Worm (Caenorhabditis elegans) whole organism, L2 larva: ENCODE results near the gene T05E12.3.

ENCODE experiments used
- C34F6.9 ChIP-seq: fragments of 150-350 bp; optimal IDR thresholded peaks from 2 replicates; lab custom pipeline; 2014; ENCODE audit warnings: missing biosample characterization, missing genetic modification characterization
- F13H6.1 ChIP-seq: sonication (generic microtip); optimal IDR thresholded peaks from 2 replicates; lab custom pipeline; 2016; ENCODE audit warnings: missing genetic modification characterization, missing compliant biosample characterization
- Y55F3AM.14 ChIP-seq: fragments of 200-800 bp; sonication (Bioruptor generic); optimal IDR thresholded peaks from 2 replicates; lab custom pipeline; 2018; ENCODE audit warnings: mild to moderate bottlenecking, missing genetic modification characterization, missing compliant biosample characterization
- ZK546.5 ChIP-seq: sonication (generic microtip); optimal IDR thresholded peaks from 2 replicates; lab custom pipeline; 2017; ENCODE audit warnings: missing biosample characterization, missing genetic modification characterization
- blmp-1 ChIP-seq: sonication (generic microtip); optimal IDR thresholded peaks from 2 replicates; lab custom pipeline; 2017; ENCODE audit warnings: missing genetic modification characterization, mild to moderate bottlenecking, missing compliant biosample characterization, antibody characterized with exemption, moderate library complexity; ENCODE audit not compliant: insufficient read depth
- ceh-16 ChIP-seq: fragments of 150-350 bp; optimal IDR thresholded peaks from 2 replicates; lab custom pipeline; 2014; ENCODE audit warnings: missing biosample characterization, missing genetic modification characterization
- ceh-82 ChIP-seq: fragments of 150-350 bp; optimal IDR thresholded peaks from 2 replicates; lab custom pipeline; 2014; ENCODE audit warnings: missing biosample characterization, missing genetic modification characterization
- crh-2 ChIP-seq: sonication (generic microtip); optimal IDR thresholded peaks from 2 replicates; lab custom pipeline; 2017; ENCODE audit warnings: missing biosample characterization, missing genetic modification characterization
- dmd-4 ChIP-seq: sonication (generic microtip); optimal IDR thresholded peaks from 2 replicates; lab custom pipeline; 2017; ENCODE audit warnings: missing biosample characterization, missing genetic modification characterization
- egl-27 ChIP-seq: sonication (generic microtip); optimal IDR thresholded peaks from 3 replicates; lab custom pipeline; 2017; ENCODE audit warnings: missing biosample characterization, missing genetic modification reagents, missing genetic modification characterization
- elt-1 ChIP-seq: fragments of 150-350 bp; optimal IDR thresholded peaks from 2 replicates; lab custom pipeline; 2014; ENCODE audit warnings: missing biosample characterization, missing genetic modification characterization
- elt-3 ChIP-seq: sonication (generic microtip); optimal IDR thresholded peaks from 2 replicates; lab custom pipeline; 2017; ENCODE audit warnings: missing biosample characterization, missing genetic modification characterization
- fos-1 ChIP-seq: fragments of 150-350 bp; optimal IDR thresholded peaks from 2 replicates; lab custom pipeline; 2014; ENCODE audit warnings: missing biosample characterization, missing genetic modification characterization
- lsy-2 ChIP-seq, 2 experiments: fragments of 150-350 bp in 1 of 2; sonication (generic microtip) in 1 of 2; optimal IDR thresholded peaks; 2 replicates each; lab custom pipeline; 2014 to 2017; ENCODE audit warnings: missing biosample characterization in 2 of 2, missing genetic modification characterization in 2 of 2
- mab-5 ChIP-seq: fragments of 150-350 bp; optimal IDR thresholded peaks from 2 replicates; lab custom pipeline; 2014; ENCODE audit warnings: missing biosample characterization, missing genetic modification characterization
- mbf-1 ChIP-seq: sonication (generic microtip); optimal IDR thresholded peaks from 2 replicates; lab custom pipeline; 2017; ENCODE audit warnings: missing biosample characterization, missing genetic modification characterization
- mdl-1 ChIP-seq, 2 experiments: fragments of 150-350 bp in 1 of 2; sonication (generic microtip) in 1 of 2; optimal IDR thresholded peaks; 2 replicates each; lab custom pipeline; 2017; ENCODE audit warnings: missing biosample characterization in 2 of 2, missing genetic modification characterization in 2 of 2
- nhr-10 ChIP-seq: sonication (generic microtip); optimal IDR thresholded peaks from 2 replicates; lab custom pipeline; 2017; ENCODE audit warnings: missing biosample characterization, missing genetic modification characterization
- nhr-11 ChIP-seq: fragments of 150-350 bp; optimal IDR thresholded peaks from 2 replicates; lab custom pipeline; 2014; ENCODE audit warnings: missing biosample characterization, missing genetic modification characterization
- nhr-129 ChIP-seq: fragments of 150-350 bp; optimal IDR thresholded peaks from 2 replicates; lab custom pipeline; 2014; ENCODE audit warnings: missing biosample characterization, missing genetic modification characterization
- nhr-23 ChIP-seq: fragments of 150-350 bp; optimal IDR thresholded peaks from 2 replicates; lab custom pipeline; 2014; ENCODE audit warnings: missing biosample characterization, missing genetic modification reagents, missing genetic modification characterization
- nhr-25 ChIP-seq: fragments of 150-350 bp; sonication (generic microtip); optimal IDR thresholded peaks from 3 replicates; lab custom pipeline; 2014; ENCODE audit warnings: missing biosample characterization, missing genetic modification characterization
- nhr-77 ChIP-seq: fragments of 150-350 bp; optimal IDR thresholded peaks from 2 replicates; lab custom pipeline; 2014; ENCODE audit warnings: missing biosample characterization, missing genetic modification characterization
- peb-1 ChIP-seq: fragments of 150-350 bp; optimal IDR thresholded peaks from 2 replicates; lab custom pipeline; 2014; ENCODE audit warnings: missing biosample characterization, missing genetic modification characterization
- sem-4 ChIP-seq: fragments of 150-350 bp; optimal IDR thresholded peaks from 2 replicates; lab custom pipeline; 2014; ENCODE audit warnings: missing biosample characterization, missing genetic modification reagents, missing genetic modification characterization
- sma-9 ChIP-seq, 2 experiments: fragments of 150-350 bp in 1 of 2; sonication (generic microtip) in 1 of 2; optimal IDR thresholded peaks; 2 replicates each; lab custom pipeline; 2014 to 2016; ENCODE audit warnings: missing genetic modification characterization in 2 of 2, mild to moderate bottlenecking in 1 of 2, missing biosample characterization in 1 of 2, missing compliant biosample characterization in 1 of 2, missing genetic modification reagents in 1 of 2, moderate library complexity in 1 of 2
- snpc-4 ChIP-seq: fragments of 150-350 bp; optimal IDR thresholded peaks from 2 replicates; lab custom pipeline; 2014; ENCODE audit warnings: missing biosample characterization, missing genetic modification characterization
- unc-39 ChIP-seq: fragments of 150-350 bp; optimal IDR thresholded peaks from 2 replicates; lab custom pipeline; 2014; ENCODE audit warnings: missing biosample characterization, missing genetic modification characterization
- unc-55 ChIP-seq: fragments of 150-350 bp; sonication (generic microtip); optimal IDR thresholded peaks from 3 replicates; lab custom pipeline; 2014; ENCODE audit warnings: missing biosample characterization, missing genetic modification reagents, missing genetic modification characterization
- unc-62 ChIP-seq: fragments of 150-350 bp; optimal IDR thresholded peaks from 2 replicates; lab custom pipeline; 2014; ENCODE audit warnings: missing biosample characterization, missing genetic modification reagents, missing genetic modification characterization
- zag-1 ChIP-seq: fragments of 150-350 bp; optimal IDR thresholded peaks from 2 replicates; lab custom pipeline; 2014; ENCODE audit warnings: missing biosample characterization, missing genetic modification characterization
- ztf-4 ChIP-seq: fragments of 150-350 bp; optimal IDR thresholded peaks from 2 replicates; lab custom pipeline; 2014; ENCODE audit warnings: missing biosample characterization, missing genetic modification characterization

Gene T05E12.3

ce11 chrV:17077889-17078288, at the start of gene T05E12.3:
TSS of gene T05E12.3 (minus strand) at chrV:17077989.
- TF ChIP-seq egl-27 (tag; lab: Kevin White, UChicago) (no peak), zag-1 (tag; lab: Kevin White, UChicago) (no peak), ceh-82 (no peak), ztf-4 (tag; lab: Kevin White, UChicago) (no peak), nhr-10 (tag; lab: Kevin White, UChicago) (no peak), snpc-4 (tag; lab: Kevin White, UChicago) (no peak), peb-1 (tag; lab: Kevin White, UChicago) (no peak), nhr-23 (tag; lab: Kevin White, UChicago) (no peak), ZK546.5 (tag; lab: Kevin White, UChicago) (no peak), sma-9 (GFP tag; optimal IDR thresholded peaks at IDR 0.05; lab: Kevin White, UChicago) (no peak), sma-9 (tag; optimal IDR thresholded peaks at IDR 0.05; lab: Kevin White, UChicago) (no peak), elt-1 (tag; lab: Kevin White, UChicago) (no peak)
- TF ChIP-seq, all 48 proteins: peak for 0

- TF ChIP-seq unc-62 (GFP tag; lab: Kevin White, UChicago), result no peak
- TF ChIP-seq elt-1 (tag; lab: Kevin White, UChicago), result no peak
- TF ChIP-seq ceh-16 (tag; lab: Kevin White, UChicago), result no peak
- no peak for TF ChIP-seq Y55F3AM.14
- no peak for TF ChIP-seq sem-4 (tag; lab: Kevin White, UChicago)
- no peak for TF ChIP-seq F13H6.1 (tag; lab: Kevin White, UChicago)
Observed at ce11 chrV:17108310-17108709, 30.5 kb upstream of the T05E12.3 start, which contains the start of gene ZK218.11. TSS of gene ZK218.11 (minus strand) at chrV:17108410.

ce11 chrV:17105483-17105882, 27.7 kb upstream of the T05E12.3 start, which contains the start of gene ZK218.7:
TSS of gene ZK218.7 (plus strand) at chrV:17105783.
- no peak for TF ChIP-seq mdl-1 (tag; optimal IDR thresholded peaks at IDR 0.05; lab: Kevin White, UChicago)
- TF ChIP-seq peb-1 (tag; lab: Kevin White, UChicago), result no peak
- no peak for TF ChIP-seq ZK546.5 (tag; lab: Kevin White, UChicago)
- TF ChIP-seq lsy-2 (tag; optimal IDR thresholded peaks at IDR 0.05; lab: Kevin White, UChicago), result no peak
- TF ChIP-seq mbf-1 (tag; lab: Kevin White, UChicago), result no peak
- TF ChIP-seq nhr-10 (tag; lab: Kevin White, UChicago), result no peak
- TF ChIP-seq ceh-82, result no peak
- TF ChIP-seq C34F6.9 (tag; lab: Kevin White, UChicago), result no peak

- TF ChIP-seq nhr-23 (tag; lab: Kevin White, UChicago) (no peak), nhr-10 (tag; lab: Kevin White, UChicago) (no peak), nhr-129 (no peak), C34F6.9 (tag; lab: Kevin White, UChicago) (no peak), dmd-4 (tag; lab: Kevin White, UChicago) (no peak), mab-5 (no peak), mdl-1 (tag; optimal IDR thresholded peaks at IDR 0.05; lab: Kevin White, UChicago) (no peak), nhr-11 (tag; lab: Kevin White, UChicago) (no peak), mbf-1 (tag; lab: Kevin White, UChicago) (no peak), ztf-4 (tag; lab: Kevin White, UChicago) (no peak)
Observed at ce11 chrV:17104527-17104926, 26.7 kb upstream of the T05E12.3 start, which contains the start of gene nhr-248. TSS of gene nhr-248 (minus strand) at chrV:17104627.

- no peak for TF ChIP-seq elt-3
- TF ChIP-seq nhr-77 (tag; lab: Kevin White, UChicago), result no peak
- TF ChIP-seq fos-1 (tag; lab: Kevin White, UChicago), result no peak
- no peak for TF ChIP-seq crh-2 (tag; lab: Kevin White, UChicago)
- TF ChIP-seq nhr-25 (tag; lab: Kevin White, UChicago), result no peak
- TF ChIP-seq unc-55 (GFP tag; lab: Kevin White, UChicago), result no peak
- TF ChIP-seq egl-27 (tag; lab: Kevin White, UChicago), result no peak
- TF ChIP-seq unc-39 (tag; lab: Kevin White, UChicago), result no peak
- TF ChIP-seq blmp-1 (tag; lab: Kevin White, UChicago), result no peak
Observed at ce11 chrV:17100829-17101228, 23.0 kb upstream of the T05E12.3 start, which contains the start of gene ZK218.5. TSS of gene ZK218.5 (plus strand) at chrV:17101129.
